Worm (Caenorhabditis elegans): ENCODE measurements around the gene R02F11.3.

DNA sequence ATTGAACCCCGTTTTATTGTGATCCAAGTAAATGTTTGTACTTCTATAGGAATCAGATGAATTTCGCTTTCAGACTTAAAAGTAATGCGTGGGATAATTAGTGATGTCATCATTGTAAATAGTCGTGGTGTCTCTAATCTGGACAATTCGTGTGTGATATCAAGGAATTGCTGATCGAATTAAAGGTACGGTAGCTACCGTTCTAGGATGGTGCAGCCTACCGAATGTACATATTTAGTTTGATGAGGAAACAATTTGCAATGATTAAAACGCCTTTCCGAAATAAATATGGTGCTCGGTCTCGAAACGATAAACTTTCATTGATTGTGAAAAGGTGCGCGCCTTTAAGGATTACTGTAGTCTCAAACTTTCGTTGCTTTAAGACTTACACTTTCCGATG is 47.2 kb downstream of the R02F11.3 start:
- TF ChIP-seq ama-1 (optimal IDR thresholded peaks at IDR 0.05) (no peak), nhr-237 (tag; optimal IDR thresholded peaks at IDR 0.05) (no peak), ztf-11 (tag; optimal IDR thresholded peaks at IDR 0.05) (no peak), aha-1 (tag) (no peak), hif-1 (tag; optimal IDR thresholded peaks at IDR 0.05) (no peak), fkh-10 (GFP tag; optimal IDR thresholded peaks at IDR 0.05) (no peak), tra-1 (GFP tag; IDR thresholded peaks at IDR 0.05) (no peak)
